Fruit fly (Drosophila melanogaster) whole organism, embryonic: ENCODE results near the gene ric8a.

Experiments used
- Atf3 ChIP-seq: fragments of 200-800 bp; sonication (Bioruptor generic); optimal IDR thresholded peaks from 3 replicates; lab custom pipeline; 2016; ENCODE audit warnings: missing biosample characterization, missing genetic modification characterization
- B-H2 ChIP-seq: fragments of 200-800 bp; sonication (Bioruptor generic); optimal IDR thresholded peaks from 2 replicates; lab custom pipeline; 2018; ENCODE audit warnings: missing biosample characterization, mild to moderate bottlenecking, missing genetic modification characterization
- CG10565 ChIP-seq: fragments of 200-800 bp; sonication (Bioruptor generic); optimal IDR thresholded peaks from 3 replicates; lab custom pipeline; 2016; ENCODE audit warnings: missing biosample characterization, mild to moderate bottlenecking, missing genetic modification characterization
- CG11093 ChIP-seq: fragments of 200-800 bp; sonication (Bioruptor generic); IDR thresholded peaks from 3 replicates; pipeline ENCODE4 v1.3.6; 2022; ENCODE audit warnings: missing biosample characterization, missing genetic modification characterization
- CG13287 ChIP-seq: fragments of 200-800 bp; sonication (Bioruptor generic); IDR thresholded peaks from 2 replicates; pipeline ENCODE4 v1.3.6; 2022; ENCODE audit warnings: missing biosample characterization, missing genetic modification characterization; ENCODE audit not compliant: partially characterized antibody
- CG14710 ChIP-seq: fragments of 200-800 bp; sonication (Bioruptor generic); optimal IDR thresholded peaks from 3 replicates; lab custom pipeline; 2019; ENCODE audit warnings: missing biosample characterization, mild to moderate bottlenecking, missing genetic modification characterization, moderate library complexity
- CG16779 ChIP-seq: fragments of 200-800 bp; sonication (Bioruptor generic); IDR thresholded peaks from 2 replicates; pipeline ENCODE4 v1.3.6; 2022; ENCODE audit warnings: missing biosample characterization, missing genetic modification characterization
- CG16813 ChIP-seq: fragments of 200-800 bp; sonication (Bioruptor generic); IDR thresholded peaks from 3 replicates; pipeline ENCODE4 v1.3.6; 2022; ENCODE audit warnings: missing biosample characterization, missing genetic modification characterization; ENCODE audit not compliant: partially characterized antibody
- CG17612 ChIP-seq: fragments of 200-800 bp; sonication (Bioruptor generic); IDR thresholded peaks from 2 replicates; pipeline ENCODE4 v1.3.6; 2022; ENCODE audit warnings: missing biosample characterization, missing genetic modification characterization
- CG1832 ChIP-seq: fragments of 200-800 bp; sonication (Bioruptor generic); optimal IDR thresholded peaks from 2 replicates; lab custom pipeline; 2017; ENCODE audit warnings: missing biosample characterization, mild to moderate bottlenecking, missing genetic modification characterization, inconsistent platforms
- CG31388 ChIP-seq: fragments of 200-800 bp; sonication (Bioruptor generic); optimal IDR thresholded peaks from 2 replicates; lab custom pipeline; 2016; ENCODE audit warnings: missing biosample characterization, missing genetic modification characterization
- CG34224 ChIP-seq: fragments of 200-800 bp; sonication (Bioruptor generic); IDR thresholded peaks from 3 replicates; pipeline ENCODE4 v1.3.6; 2022; ENCODE audit warnings: missing biosample characterization, missing genetic modification characterization; ENCODE audit not compliant: partially characterized antibody
- CG34376 ChIP-seq: fragments of 200-800 bp; sonication (Bioruptor generic); optimal IDR thresholded peaks from 2 replicates; lab custom pipeline; 2018; ENCODE audit warnings: missing biosample characterization, mild to moderate bottlenecking, missing genetic modification characterization
- CG4820 ChIP-seq: fragments of 200-800 bp; sonication (Bioruptor generic); optimal IDR thresholded peaks from 3 replicates; lab custom pipeline; 2016; ENCODE audit warnings: missing biosample characterization, missing genetic modification characterization
- CG6254 ChIP-seq: fragments of 200-800 bp; sonication (Bioruptor generic); optimal IDR thresholded peaks from 3 replicates; lab custom pipeline; 2017; ENCODE audit warnings: mild to moderate bottlenecking, missing biosample characterization, missing genetic modification reagents, missing genetic modification characterization
- CG6683 ChIP-seq: fragments of 200-800 bp; sonication (Bioruptor generic); optimal IDR thresholded peaks from 2 replicates; lab custom pipeline; 2017; ENCODE audit warnings: missing biosample characterization, mild to moderate bottlenecking, missing genetic modification characterization, missing genetic modification reagents
- CG6689 ChIP-seq: fragments of 200-800 bp; sonication (Bioruptor generic); IDR thresholded peaks from 2 replicates; pipeline ENCODE4 v1.3.6; 2022; ENCODE audit warnings: missing biosample characterization, missing genetic modification characterization
- CG8281 ChIP-seq: fragments of 200-800 bp; sonication (Bioruptor generic); optimal IDR thresholded peaks from 2 replicates; lab custom pipeline; 2018; ENCODE audit warnings: missing biosample characterization, mild to moderate bottlenecking, missing genetic modification characterization, moderate library complexity
- CG8359 ChIP-seq: fragments of 200-800 bp; sonication (Bioruptor generic); optimal IDR thresholded peaks from 2 replicates; lab custom pipeline; 2017; ENCODE audit warnings: missing biosample characterization, mild to moderate bottlenecking, missing genetic modification characterization, borderline replicate concordance
- Dek ChIP-seq: fragments of 200-800 bp; sonication (Bioruptor generic); optimal IDR thresholded peaks from 3 replicates; lab custom pipeline; 2019; ENCODE audit warnings: missing biosample characterization, mild to moderate bottlenecking, missing genetic modification characterization, moderate library complexity
- Dll ChIP-seq: fragments of 200-800 bp; sonication (Bioruptor generic); IDR thresholded peaks from 4 replicates; pipeline ENCODE4 v1.3.6; 2022; ENCODE audit warnings: missing biosample characterization, missing genetic modification characterization; ENCODE audit not compliant: partially characterized antibody
- Dp ChIP-seq: fragments of 200-800 bp; sonication (Bioruptor generic); optimal IDR thresholded peaks from 2 replicates; lab custom pipeline; 2018; ENCODE audit warnings: missing biosample characterization, mild to moderate bottlenecking, missing genetic modification characterization, moderate library complexity
- E2f2 ChIP-seq: fragments of 200-800 bp; sonication (Bioruptor generic); IDR thresholded peaks from 2 replicates; pipeline ENCODE4 v1.3.6; 2022; ENCODE audit warnings: missing biosample characterization, missing genetic modification characterization
- Jarid2 ChIP-seq: fragments of 200-800 bp; sonication (Bioruptor generic); optimal IDR thresholded peaks from 3 replicates; lab custom pipeline; 2017; ENCODE audit warnings: mild to moderate bottlenecking, missing biosample characterization, missing genetic modification reagents, missing genetic modification characterization
- MBD-R2 ChIP-seq: fragments of 200-800 bp; sonication (Bioruptor generic); IDR thresholded peaks from 2 replicates; pipeline ENCODE4 v1.3.6; 2022; ENCODE audit warnings: missing biosample characterization, missing genetic modification characterization
- Opbp ChIP-seq: fragments of 200-800 bp; sonication (Bioruptor generic); IDR thresholded peaks from 3 replicates; pipeline ENCODE4 v1.3.6; 2022; ENCODE audit warnings: missing biosample characterization, missing genetic modification characterization; ENCODE audit not compliant: partially characterized antibody
- Sry-β ChIP-seq: fragments of 200-800 bp; sonication (Bioruptor generic); optimal IDR thresholded peaks from 2 replicates; lab custom pipeline; 2018; ENCODE audit warnings: missing biosample characterization, mild to moderate bottlenecking, missing genetic modification characterization, moderate library complexity
- Tbp ChIP-seq: fragments of >200 bp; optimal IDR thresholded peaks from 2 replicates; lab custom pipeline; 2018; ENCODE audit warnings: missing biosample characterization, missing genetic modification characterization
- Trl ChIP-seq, 3 experiments: fragments of >200 bp in 2 of 3; fragments of 200-800 bp in 1 of 3; sonication (Bioruptor generic) in 1 of 3; optimal IDR thresholded peaks; 2 replicates in 1 of 3; 3 replicates in 2 of 3; lab custom pipeline; 2016 to 2017; ENCODE audit warnings: missing biosample characterization in 1 of 3, missing genetic modification characterization in 1 of 3
- Usf ChIP-seq: fragments of 200-800 bp; sonication (Bioruptor generic); optimal IDR thresholded peaks from 2 replicates; lab custom pipeline; 2017; ENCODE audit warnings: missing genotype, missing biosample characterization, missing genetic modification characterization
- az2 ChIP-seq: fragments of 200-800 bp; sonication (Bioruptor generic); optimal IDR thresholded peaks from 3 replicates; lab custom pipeline; 2016; ENCODE audit warnings: missing biosample characterization, missing genetic modification characterization
- chinmo ChIP-seq: fragments of 200-800 bp; sonication (Bioruptor generic); IDR thresholded peaks from 4 replicates; pipeline ENCODE4 v1.3.6; 2022; ENCODE audit warnings: missing biosample characterization, missing genetic modification characterization; ENCODE audit not compliant: partially characterized antibody
- gcm2 ChIP-seq: fragments of 200-800 bp; sonication (Bioruptor generic); optimal IDR thresholded peaks from 2 replicates; lab custom pipeline; 2016; ENCODE audit warnings: missing biosample characterization, missing genetic modification characterization
- hbn ChIP-seq: fragments of 200-800 bp; sonication (Bioruptor generic); IDR thresholded peaks from 2 replicates; pipeline ENCODE4 v1.3.6; 2022; ENCODE audit warnings: missing biosample characterization, missing genetic modification characterization; ENCODE audit not compliant: partially characterized antibody
- insv ChIP-seq, 2 experiments: fragments of 200-800 bp; sonication (Bioruptor generic); optimal IDR thresholded peaks; 3 replicates each; lab custom pipeline; 2016 to 2018; ENCODE audit warnings: missing biosample characterization in 2 of 2, missing genetic modification characterization in 2 of 2
- jing ChIP-seq: fragments of 200-800 bp; sonication (Bioruptor generic); optimal IDR thresholded peaks from 2 replicates; lab custom pipeline; 2018; ENCODE audit warnings: missing biosample characterization, mild to moderate bottlenecking, missing genetic modification characterization
- nerfin-1 ChIP-seq: fragments of 200-800 bp; sonication (Bioruptor generic); optimal IDR thresholded peaks from 3 replicates; lab custom pipeline; 2019; ENCODE audit warnings: missing biosample characterization, mild to moderate bottlenecking, missing genetic modification characterization, moderate library complexity
- onecut ChIP-seq: fragments of 200-800 bp; sonication (Bioruptor generic); IDR thresholded peaks from 2 replicates; pipeline ENCODE4 v1.3.6; 2022; ENCODE audit warnings: missing biosample characterization, missing genetic modification characterization
- pfk ChIP-seq: fragments of 200-800 bp; sonication (Bioruptor generic); optimal IDR thresholded peaks from 2 replicates; lab custom pipeline; 2018; ENCODE audit warnings: missing biosample characterization, mild to moderate bottlenecking, missing genetic modification characterization, moderate library complexity
- psq ChIP-seq: fragments of 200-800 bp; sonication (Bioruptor generic); optimal IDR thresholded peaks from 2 replicates; lab custom pipeline; 2017; ENCODE audit warnings: missing biosample characterization, missing genetic modification characterization
- sd ChIP-seq: fragments of 200-800 bp; sonication (Bioruptor generic); optimal IDR thresholded peaks from 3 replicates; lab custom pipeline; 2018; ENCODE audit warnings: missing biosample characterization, mild to moderate bottlenecking, missing genetic modification characterization, moderate library complexity
- stwl ChIP-seq: fragments of 200-800 bp; sonication (Bioruptor generic); optimal IDR thresholded peaks from 3 replicates; lab custom pipeline; 2018; ENCODE audit warnings: missing biosample characterization, mild to moderate bottlenecking, missing genetic modification characterization, moderate library complexity
- tll ChIP-seq, 2 experiments: fragments of 200-800 bp in 1 of 2; fragments of >200 bp in 1 of 2; sonication (Bioruptor generic) in 1 of 2; optimal IDR thresholded peaks; 2 replicates each; lab custom pipeline; 2017 to 2019; ENCODE audit warnings: missing biosample characterization in 2 of 2, missing genetic modification characterization in 2 of 2, mild to moderate bottlenecking in 1 of 2, moderate library complexity in 1 of 2
- z ChIP-seq: fragments of 200-800 bp; sonication (Bioruptor generic); IDR thresholded peaks from 3 replicates; pipeline ENCODE4 v1.3.6; 2022; ENCODE audit warnings: missing biosample characterization, missing genetic modification characterization
- zf30C ChIP-seq: fragments of 200-800 bp; sonication (Bioruptor generic); optimal IDR thresholded peaks from 3 replicates; lab custom pipeline; 2018; ENCODE audit warnings: missing biosample characterization, mild to moderate bottlenecking, missing genetic modification characterization

Gene ric8a

dm6 chrX:9282783-9283289 lies 26.9 kb downstream of the ric8a start, which contains the start of gene c11.1 (continued):
- TF ChIP-seq CG8281 (tag; lab: Kevin White, UChicago) (no peak), nerfin-1 (tag; lab: Kevin White, UChicago) (peak; percentile 97), insv (GFP tag; optimal IDR thresholded peaks at IDR 0.05; lab: Kevin White, UChicago) (no peak), CG16813 (peak; percentile 29; the same call in 1 of the 3 replicates), stwl (peak; percentile 11), sd (tag; lab: Kevin White, UChicago) (peak; percentile 70), CG11093 (GFP tag; lab: Robert Waterston, UW) (no peak), Sry-β (GFP tag; lab: Kevin White, UChicago) (no peak), Dp (GFP tag; lab: Kevin White, UChicago) (peak; percentile 66), CG10565 (no peak), CG13287 (GFP tag; lab: Robert Waterston, UW) (peak; percentile 47; the same call in 1 of the 2 replicates), E2f2 (GFP tag; lab: Robert Waterston, UW) (peak; percentile 74), MBD-R2 (GFP tag; lab: Robert Waterston, UW) (peak; percentile 66), Usf (no peak), CG8359 (GFP tag; lab: Kevin White, UChicago) (no peak), Dll (GFP tag; lab: Robert Waterston, UW) (peak; percentile 41; the same call in 1 of the 4 replicates), gcm2 (no peak)

DNA sequence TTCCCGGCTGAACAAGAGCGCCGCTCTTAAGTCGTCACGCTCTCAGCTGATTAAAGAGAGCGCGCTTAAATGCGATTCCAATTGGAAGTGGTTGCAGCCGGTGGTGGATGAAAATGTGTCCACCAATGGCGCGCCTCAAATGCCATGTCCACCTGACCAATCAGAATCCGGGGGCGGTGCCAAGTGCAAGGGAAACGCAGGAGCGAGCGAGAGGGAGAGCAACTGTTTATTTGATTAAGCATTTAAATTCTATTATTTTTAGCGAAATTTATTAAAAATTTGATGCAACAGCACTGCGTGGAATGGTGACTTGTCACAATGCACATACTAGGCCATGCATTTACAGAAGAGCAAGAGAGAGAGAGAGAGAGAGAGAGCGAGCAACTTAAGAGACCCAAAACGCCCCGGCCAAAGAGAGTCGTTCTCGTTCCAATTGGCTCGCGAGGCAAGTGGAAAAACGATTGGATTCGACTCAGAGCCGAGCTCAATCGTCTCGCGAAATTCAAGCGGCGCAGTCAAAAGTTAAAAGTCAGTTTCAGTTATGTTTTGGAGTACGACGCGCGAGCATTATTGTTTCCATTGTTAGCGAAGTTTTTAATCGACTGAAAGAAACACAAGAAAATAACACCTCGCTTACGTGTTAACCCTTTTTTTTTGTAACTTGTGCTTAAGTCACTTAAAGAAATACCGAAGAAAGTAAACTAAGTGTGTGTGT lies 28.2 kb downstream of the ric8a start, which contains the start of gene lz:
Gene lz (plus strand): TSS at position 626 of the 715 bp plus-strand sequence.
- TF ChIP-seq chinmo (GFP tag; lab: Robert Waterston, UW) (0 out of 4 replicates have a peak, but pooled peaks have one; percentile 52), CG6683 (GFP tag; lab: Kevin White, UChicago) (no peak), Trl (optimal IDR thresholded peaks at IDR 0.05; lab: Kevin White, UChicago) (peak; percentile 89 to 96), Trl (GFP tag; optimal IDR thresholded peaks at IDR 0.05; lab: Kevin White, UChicago) (no peak), z (0 out of 3 replicates have a peak, but pooled peaks have one; percentile 48), CG31388 (GFP tag; lab: Kevin White, UChicago) (no peak), zf30C (no peak), Jarid2 (GFP tag; lab: Kevin White, UChicago) (peak; percentile 62), Opbp (no peak), pfk (GFP tag; lab: Kevin White, UChicago) (no peak), Atf3 (GFP tag; lab: Kevin White, UChicago) (no peak), CG4820 (GFP tag; lab: Kevin White, UChicago) (no peak), onecut (no peak), tll (GFP tag; optimal IDR thresholded peaks at IDR 0.05; lab: Kevin White, UChicago) (peak in 1 of 2 experiments; percentile 52), E2f2 (GFP tag; lab: Robert Waterston, UW) (no peak), az2 (GFP tag; lab: Kevin White, UChicago) (no peak), CG1832 (GFP tag; lab: Kevin White, UChicago) (peak; percentile 63), Dll (GFP tag; lab: Robert Waterston, UW) (peak; percentile 56; the same call in 1 of the 4 replicates), hbn (GFP tag; lab: Robert Waterston, UW) (peak; percentile 16; the same call in 1 of the 2 replicates), CG6254 (GFP tag; lab: Kevin White, UChicago) (no peak), jing (GFP tag; lab: Kevin White, UChicago) (peak; percentile 47), insv (GFP tag; optimal IDR thresholded peaks at IDR 0.05; lab: Kevin White, UChicago) (peak; percentile 30 to 92), CG34224 (GFP tag; lab: Robert Waterston, UW) (0 out of 3 replicates have a peak, but pooled peaks have one; percentile 19), Tbp (GFP tag; lab: Kevin White, UChicago) (no peak), CG13287 (GFP tag; lab: Robert Waterston, UW) (0 out of 2 replicates have a peak, but pooled peaks have one; percentile 8), psq (GFP tag; lab: Kevin White, UChicago) (no peak), CG16779 (GFP tag; lab: Robert Waterston, UW) (no peak), CG6689 (GFP tag; lab: Robert Waterston, UW) (no peak), CG17612 (no peak), Dek (tag; lab: Kevin White, UChicago) (no peak), CG34376 (GFP tag; lab: Kevin White, UChicago) (no peak), CG14710 (tag; lab: Kevin White, UChicago) (no peak), B-H2 (GFP tag; lab: Kevin White, UChicago) (no peak)
